Worm (Caenorhabditis elegans): ENCODE results near the gene nspd-2.
"Not testable (repeated sequence)": the region's sequence is repeated elsewhere in the genome, so short reads cannot be mapped to it uniquely, and the experiment has no call there.

- TF ChIP-seq sdz-38 (tag; optimal IDR thresholded peaks at IDR 0.05); egrh-3 (GFP tag; IDR thresholded peaks at IDR 0.05); rec-8 (tag; optimal IDR thresholded peaks at IDR 0.05); dpff-1 (tag; optimal IDR thresholded peaks at IDR 0.05); pha-4 (tag; optimal IDR thresholded peaks at IDR 0.05); ztf-22 (GFP tag; optimal IDR thresholded peaks at IDR 0.05); athp-1 (tag; optimal IDR thresholded peaks at IDR 0.05); unc-62 (GFP tag; optimal IDR thresholded peaks at IDR 0.05); rcor-1 (GFP tag; IDR thresholded peaks at IDR 0.05); snpc-4 (GFP tag; optimal IDR thresholded peaks at IDR 0.05); snpc-4 (tag; optimal IDR thresholded peaks at IDR 0.05): not testable (repeated sequence)
Observed at ce11 chrIV:9893649-9894048, 49.8 kb downstream of the nspd-2 start, which contains the start of gene sss-1.
